Fruit fly (Drosophila melanogaster) whole organism, embryonic: Measurements from ENCODE around the gene brun.

ENCODE experiments used
- Adf1 ChIP-seq: fragments of 200-800 bp; sonication (Bioruptor generic); IDR thresholded peaks from 2 replicates; pipeline ENCODE4 v1.3.6; 2022; ENCODE audit warnings: missing biosample characterization, missing genetic modification characterization
- Asciz ChIP-seq: fragments of 200-800 bp; sonication (Bioruptor generic); optimal IDR thresholded peaks from 2 replicates; lab custom pipeline; 2017; ENCODE audit warnings: missing biosample characterization, mild to moderate bottlenecking, missing genetic modification characterization, missing genetic modification reagents
- CG10366 ChIP-seq: fragments of 200-800 bp; sonication (Bioruptor generic); IDR thresholded peaks from 2 replicates; pipeline ENCODE4 v1.3.6; 2022; ENCODE audit warnings: missing biosample characterization, missing genetic modification characterization
- CG11247 ChIP-seq: fragments of 200-800 bp; sonication (Bioruptor generic); IDR thresholded peaks from 2 replicates; pipeline ENCODE4 v1.3.6; 2022; ENCODE audit warnings: missing biosample characterization, missing genetic modification characterization
- CG11695 ChIP-seq: fragments of 200-800 bp; sonication (Bioruptor generic); IDR thresholded peaks from 3 replicates; pipeline ENCODE4 v1.3.6; 2022; ENCODE audit warnings: missing biosample characterization, missing genetic modification characterization
- CG11696 ChIP-seq: fragments of 200-800 bp; sonication (Bioruptor generic); IDR thresholded peaks from 2 replicates; pipeline ENCODE4 v1.3.6; 2022; ENCODE audit warnings: missing biosample characterization, missing genetic modification characterization
- CG12155 ChIP-seq: fragments of 200-800 bp; sonication (Bioruptor generic); optimal IDR thresholded peaks from 3 replicates; lab custom pipeline; 2016; ENCODE audit warnings: missing biosample characterization, missing genetic modification characterization
- CG12769 ChIP-seq: fragments of 200-800 bp; sonication (Bioruptor generic); optimal IDR thresholded peaks from 2 replicates; lab custom pipeline; 2019; ENCODE audit warnings: missing biosample characterization, mild to moderate bottlenecking, missing genetic modification characterization, moderate library complexity
- CG13624 ChIP-seq: fragments of 200-800 bp; sonication (Bioruptor generic); optimal IDR thresholded peaks from 2 replicates; lab custom pipeline; 2016; ENCODE audit warnings: missing biosample characterization, missing genetic modification characterization
- CG16779 ChIP-seq: fragments of 200-800 bp; sonication (Bioruptor generic); IDR thresholded peaks from 2 replicates; pipeline ENCODE4 v1.3.6; 2022; ENCODE audit warnings: missing biosample characterization, missing genetic modification characterization
- CG17612 ChIP-seq: fragments of 200-800 bp; sonication (Bioruptor generic); IDR thresholded peaks from 2 replicates; pipeline ENCODE4 v1.3.6; 2022; ENCODE audit warnings: missing biosample characterization, missing genetic modification characterization
- CG32767 ChIP-seq: fragments of 200-800 bp; sonication (Bioruptor generic); IDR thresholded peaks from 2 replicates; pipeline ENCODE4 v1.3.6; 2022; ENCODE audit warnings: missing biosample characterization, missing genetic modification characterization
- CG34224 ChIP-seq: fragments of 200-800 bp; sonication (Bioruptor generic); IDR thresholded peaks from 3 replicates; pipeline ENCODE4 v1.3.6; 2022; ENCODE audit warnings: missing biosample characterization, missing genetic modification characterization; ENCODE audit not compliant: partially characterized antibody
- CG34422 ChIP-seq: fragments of 200-800 bp; sonication (Bioruptor generic); IDR thresholded peaks from 3 replicates; pipeline ENCODE4 v1.3.6; 2022; ENCODE audit warnings: missing biosample characterization, missing genetic modification characterization
- CG4820 ChIP-seq: fragments of 200-800 bp; sonication (Bioruptor generic); optimal IDR thresholded peaks from 3 replicates; lab custom pipeline; 2016; ENCODE audit warnings: missing biosample characterization, missing genetic modification characterization
- CG7372 ChIP-seq: fragments of 200-800 bp; sonication (Bioruptor generic); IDR thresholded peaks from 2 replicates; pipeline ENCODE4 v1.3.6; 2022; ENCODE audit warnings: missing biosample characterization, missing genetic modification characterization
- CG7786 ChIP-seq: fragments of 200-800 bp; sonication (Bioruptor generic); optimal IDR thresholded peaks from 2 replicates; lab custom pipeline; 2016; ENCODE audit warnings: missing biosample characterization, missing genetic modification characterization
- CG8281 ChIP-seq: fragments of 200-800 bp; sonication (Bioruptor generic); optimal IDR thresholded peaks from 2 replicates; lab custom pipeline; 2018; ENCODE audit warnings: missing biosample characterization, mild to moderate bottlenecking, missing genetic modification characterization, moderate library complexity
- CG8388 ChIP-seq: fragments of 200-800 bp; sonication (Bioruptor generic); optimal IDR thresholded peaks from 2 replicates; lab custom pipeline; 2019; ENCODE audit warnings: missing biosample characterization, mild to moderate bottlenecking, missing genetic modification characterization, moderate library complexity
- CG9609 ChIP-seq: fragments of 200-800 bp; sonication (Bioruptor generic); optimal IDR thresholded peaks from 3 replicates; lab custom pipeline; 2016; ENCODE audit warnings: missing biosample characterization, missing genetic modification characterization
- Chrac-16 ChIP-seq: fragments of 200-800 bp; sonication (Bioruptor generic); optimal IDR thresholded peaks from 3 replicates; lab custom pipeline; 2016; ENCODE audit warnings: missing biosample characterization, missing genetic modification characterization
- D19A ChIP-seq: fragments of 200-800 bp; optimal IDR thresholded peaks from 3 replicates; lab custom pipeline; 2019; ENCODE audit warnings: missing biosample characterization, mild to moderate bottlenecking, missing genetic modification characterization, moderate library complexity
- Dek ChIP-seq: fragments of 200-800 bp; sonication (Bioruptor generic); optimal IDR thresholded peaks from 3 replicates; lab custom pipeline; 2019; ENCODE audit warnings: missing biosample characterization, mild to moderate bottlenecking, missing genetic modification characterization, moderate library complexity
- Dll ChIP-seq: fragments of 200-800 bp; sonication (Bioruptor generic); IDR thresholded peaks from 4 replicates; pipeline ENCODE4 v1.3.6; 2022; ENCODE audit warnings: missing biosample characterization, missing genetic modification characterization; ENCODE audit not compliant: partially characterized antibody
- Ets65A ChIP-seq: fragments of 200-800 bp; sonication (Bioruptor generic); peaks from one replicate; lab custom pipeline; 2016; ENCODE audit warnings: missing biosample characterization, missing genetic modification characterization
- HLH54F ChIP-seq: fragments of 200-800 bp; sonication (Bioruptor generic); optimal IDR thresholded peaks from 3 replicates; lab custom pipeline; 2016; ENCODE audit warnings: missing biosample characterization, missing genetic modification characterization
- Sry-β ChIP-seq: fragments of 200-800 bp; sonication (Bioruptor generic); optimal IDR thresholded peaks from 2 replicates; lab custom pipeline; 2018; ENCODE audit warnings: missing biosample characterization, mild to moderate bottlenecking, missing genetic modification characterization, moderate library complexity
- Taf1 ChIP-seq: fragments of 200-800 bp; sonication (Bioruptor generic); IDR thresholded peaks from 2 replicates; pipeline ENCODE4 v1.3.6; 2022; ENCODE audit warnings: missing biosample characterization, missing genetic modification characterization
- Trl ChIP-seq, 3 experiments: fragments of >200 bp in 2 of 3; fragments of 200-800 bp in 1 of 3; sonication (Bioruptor generic) in 1 of 3; optimal IDR thresholded peaks; 2 replicates in 1 of 3; 3 replicates in 2 of 3; lab custom pipeline; 2016 to 2017; ENCODE audit warnings: missing biosample characterization in 1 of 3, missing genetic modification characterization in 1 of 3
- ab ChIP-seq: fragments of 200-800 bp; sonication (Bioruptor generic); optimal IDR thresholded peaks from 2 replicates; lab custom pipeline; 2016; ENCODE audit warnings: missing biosample characterization, missing genetic modification characterization
- bbx ChIP-seq: fragments of 200-800 bp; sonication (Bioruptor generic); IDR thresholded peaks from 2 replicates; pipeline ENCODE4 v1.3.6; 2022; ENCODE audit warnings: missing biosample characterization, missing genetic modification characterization; ENCODE audit not compliant: partially characterized antibody
- crp ChIP-seq, 2 experiments: fragments of 200-800 bp; sonication (Bioruptor generic); optimal IDR thresholded peaks; 2 replicates in 1 of 2; 3 replicates in 1 of 2; lab custom pipeline; 2017; ENCODE audit warnings: missing biosample characterization in 2 of 2, missing genetic modification characterization in 2 of 2, mild to moderate bottlenecking in 1 of 2, moderate library complexity in 1 of 2
- dimm ChIP-seq: fragments of 200-800 bp; sonication (Bioruptor generic); IDR thresholded peaks from 2 replicates; pipeline ENCODE4 v1.3.6; 2022; ENCODE audit warnings: missing biosample characterization, missing genetic modification characterization
- disco-r ChIP-seq: fragments of 200-800 bp; sonication (Bioruptor generic); optimal IDR thresholded peaks from 2 replicates; lab custom pipeline; 2016; ENCODE audit warnings: missing biosample characterization, missing genetic modification characterization
- fd102C ChIP-seq: fragments of 200-800 bp; sonication (Bioruptor generic); optimal IDR thresholded peaks from 2 replicates; lab custom pipeline; 2018; ENCODE audit warnings: missing biosample characterization, mild to moderate bottlenecking, missing genetic modification characterization, moderate library complexity
- gcm ChIP-seq: fragments of 200-800 bp; sonication (Bioruptor generic); optimal IDR thresholded peaks from 2 replicates; lab custom pipeline; 2019; ENCODE audit warnings: missing biosample characterization, mild to moderate bottlenecking, missing genetic modification characterization, moderate library complexity
- gem ChIP-seq: fragments of 200-800 bp; sonication (Bioruptor generic); optimal IDR thresholded peaks from 2 replicates; lab custom pipeline; 2019; ENCODE audit warnings: missing biosample characterization, mild to moderate bottlenecking, missing genetic modification characterization, moderate library complexity
- hbn ChIP-seq: fragments of 200-800 bp; sonication (Bioruptor generic); IDR thresholded peaks from 2 replicates; pipeline ENCODE4 v1.3.6; 2022; ENCODE audit warnings: missing biosample characterization, missing genetic modification characterization; ENCODE audit not compliant: partially characterized antibody
- luna ChIP-seq: fragments of 200-800 bp; sonication (Bioruptor generic); optimal IDR thresholded peaks from 2 replicates; lab custom pipeline; 2016; ENCODE audit warnings: missing biosample characterization, missing genetic modification characterization
- pros ChIP-seq: fragments of 200-800 bp; sonication (Bioruptor generic); optimal IDR thresholded peaks from 3 replicates; lab custom pipeline; 2019; ENCODE audit warnings: missing biosample characterization, mild to moderate bottlenecking, missing genetic modification characterization, moderate library complexity
- pzg ChIP-seq: fragments of 200-800 bp; sonication (Bioruptor generic); optimal IDR thresholded peaks from 3 replicates; lab custom pipeline; 2018; ENCODE audit warnings: missing biosample characterization, mild to moderate bottlenecking, missing genetic modification characterization, moderate library complexity
- schlank ChIP-seq: fragments of 200-800 bp; sonication (Bioruptor generic); optimal IDR thresholded peaks from 2 replicates; lab custom pipeline; 2018; ENCODE audit warnings: missing biosample characterization, mild to moderate bottlenecking, missing genetic modification characterization
- sens ChIP-seq: fragments of 200-800 bp; sonication (Bioruptor generic); peaks from one replicate; lab custom pipeline; 2016; ENCODE audit warnings: missing biosample characterization, missing genetic modification characterization
- shn ChIP-seq: fragments of 200-800 bp; sonication (Bioruptor generic); optimal IDR thresholded peaks from 3 replicates; lab custom pipeline; 2016; ENCODE audit warnings: missing biosample characterization, missing genetic modification characterization
- tgo ChIP-seq: fragments of 200-800 bp; sonication (Bioruptor generic); IDR thresholded peaks from 3 replicates; pipeline ENCODE4 v1.3.6; 2022; ENCODE audit warnings: missing biosample characterization, missing genetic modification characterization
- toy ChIP-seq: fragments of 200-800 bp; sonication (Bioruptor generic); IDR thresholded peaks from 2 replicates; pipeline ENCODE4 v1.3.6; 2022; ENCODE audit warnings: missing biosample characterization, missing genetic modification characterization
- trem ChIP-seq: fragments of 200-800 bp; optimal IDR thresholded peaks from 3 replicates; lab custom pipeline; 2019; ENCODE audit warnings: missing biosample characterization, mild to moderate bottlenecking, missing genetic modification characterization, moderate library complexity
- tup ChIP-seq: fragments of 200-800 bp; sonication (Bioruptor generic); optimal IDR thresholded peaks from 2 replicates; lab custom pipeline; 2016; ENCODE audit warnings: missing biosample characterization, mild to moderate bottlenecking, missing genetic modification characterization, moderate library complexity
- twi ChIP-seq: fragments of 200-800 bp; optimal IDR thresholded peaks from 2 replicates; lab custom pipeline; 2019; ENCODE audit warnings: missing biosample characterization, mild to moderate bottlenecking, missing genetic modification characterization, moderate library complexity
- vvl ChIP-seq: fragments of 200-800 bp; sonication (Bioruptor generic); IDR thresholded peaks from 2 replicates; pipeline ENCODE4 v1.3.6; 2022; ENCODE audit warnings: missing biosample characterization, missing genetic modification characterization

The brun gene

DNA sequence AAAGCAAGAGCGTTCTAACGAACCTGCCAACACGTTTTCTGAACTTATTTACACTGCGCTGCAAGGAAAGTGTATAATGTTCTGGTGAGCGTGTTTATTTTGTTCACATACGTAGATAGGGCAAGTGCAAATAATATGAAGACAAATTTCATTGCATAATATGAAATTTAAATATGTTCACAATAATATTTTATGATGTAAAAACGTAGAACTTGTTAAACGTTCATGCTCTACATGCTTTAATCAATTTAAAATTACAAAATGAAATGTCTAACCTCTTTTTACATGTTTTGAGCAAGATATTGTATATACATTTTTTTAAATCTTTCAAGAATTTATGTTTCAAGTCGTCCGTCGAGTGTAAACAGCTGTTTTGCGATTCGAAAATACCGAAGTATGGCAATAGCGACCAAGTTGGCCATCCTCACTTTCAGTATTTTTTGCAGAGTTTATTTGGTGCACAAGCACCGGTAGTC, 10.5 kb downstream of the brun start, which contains the start of the genes phr6-4 and CG2608 (continued):
- TF ChIP-seq shn (GFP tag; lab: Kevin White, UChicago) (peak; percentile 82), Dll (GFP tag; lab: Robert Waterston, UW) (no peak), vvl (GFP tag; lab: Robert Waterston, UW) (peak; percentile 89), CG10366 (GFP tag; lab: Robert Waterston, UW) (peak; percentile 82), ab (GFP tag; lab: Kevin White, UChicago) (peak; percentile 57), Ets65A (GFP tag; lab: Kevin White, UChicago) (peak; percentile 98), Chrac-16 (GFP tag; lab: Kevin White, UChicago) (peak; percentile 92), D19A (tag; lab: Kevin White, UChicago) (peak; percentile 90), CG11247 (GFP tag; lab: Robert Waterston, UW) (peak; percentile 66), crp (GFP tag; optimal IDR thresholded peaks at IDR 0.05; lab: Kevin White, UChicago) (peak; percentile 53 to 89), Sry-β (peak; percentile 41), CG34224 (GFP tag; lab: Robert Waterston, UW) (no peak), CG13624 (peak; percentile 90), disco-r (peak; percentile 75), toy (peak; percentile 64), CG9609 (GFP tag; lab: Kevin White, UChicago) (peak; percentile 81), CG7372 (GFP tag; lab: Robert Waterston, UW) (peak; percentile 84), gcm (GFP tag; lab: Kevin White, UChicago) (peak; percentile 95), trem (tag; lab: Kevin White, UChicago) (peak; percentile 97), hbn (GFP tag; lab: Robert Waterston, UW) (no peak), CG4820 (peak; percentile 85), CG8281 (tag; lab: Kevin White, UChicago) (peak; percentile 80), bbx (GFP tag; lab: Robert Waterston, UW) (no peak), CG17612 (GFP tag; lab: Robert Waterston, UW) (peak; percentile 63; the same call in 1 of the 2 replicates), Asciz (GFP tag; lab: Kevin White, UChicago) (peak; percentile 91), Taf1 (peak; percentile 65; the same call in 1 of the 2 replicates), twi (tag; lab: Kevin White, UChicago) (peak; percentile 91), CG7786 (GFP tag; lab: Kevin White, UChicago) (peak; percentile 85), CG12155 (peak; percentile 91), CG12769 (tag; lab: Kevin White, UChicago) (peak; percentile 83), gem (tag; lab: Kevin White, UChicago) (peak; percentile 97), CG16779 (no peak), CG8388 (GFP tag; lab: Kevin White, UChicago) (peak; percentile 92), Adf1 (peak; percentile 56), CG32767 (peak; percentile 87), sens (GFP tag; lab: Kevin White, UChicago) (peak; percentile 98), fd102C (GFP tag; lab: Kevin White, UChicago) (no peak), HLH54F (peak; percentile 91), Dek (tag; lab: Kevin White, UChicago) (peak; percentile 91), CG34422 (GFP tag; lab: Robert Waterston, UW) (peak; percentile 73; the same call in 1 of the 3 replicates), Trl (optimal IDR thresholded peaks at IDR 0.05; lab: Kevin White, UChicago) (no peak), Trl (GFP tag; optimal IDR thresholded peaks at IDR 0.05; lab: Kevin White, UChicago) (peak; percentile 86), pzg (GFP tag; lab: Kevin White, UChicago) (peak; percentile 37), CG11695 (GFP tag; lab: Robert Waterston, UW) (peak; percentile 89), luna (GFP tag; lab: Kevin White, UChicago) (peak; percentile 68), tup (GFP tag; lab: Kevin White, UChicago) (peak; percentile 76), dimm (GFP tag; lab: Robert Waterston, UW) (peak; percentile 70), tgo (GFP tag; lab: Robert Waterston, UW) (peak; percentile 73; the same call in 2 of the 3 replicates), CG11696 (GFP tag; lab: Robert Waterston, UW) (peak; percentile 67), pros (GFP tag; lab: Kevin White, UChicago) (no peak), schlank (tag; lab: Kevin White, UChicago) (peak; percentile 71)
